Worm (Caenorhabditis elegans) whole organism, L2 larva: Measurements from ENCODE around the gene T26A5.6.
A peak's percentile ranks its signal among the peaks of the same experiment; 100 is the strongest.

ENCODE experiments used
- C34F6.9 ChIP-seq: fragments of 150-350 bp; optimal IDR thresholded peaks from 2 replicates; lab custom pipeline; 2014; ENCODE audit warnings: missing biosample characterization, missing genetic modification characterization
- R02D3.7 ChIP-seq: fragments of 150-350 bp; optimal IDR thresholded peaks from 2 replicates; lab custom pipeline; 2014; ENCODE audit warnings: missing biosample characterization, missing genetic modification characterization
- Y55F3AM.14 ChIP-seq: fragments of 200-800 bp; sonication (Bioruptor generic); optimal IDR thresholded peaks from 2 replicates; lab custom pipeline; 2018; ENCODE audit warnings: mild to moderate bottlenecking, missing genetic modification characterization, missing compliant biosample characterization
- aly-2 ChIP-seq: fragments of 150-350 bp; optimal IDR thresholded peaks from 2 replicates; lab custom pipeline; 2014; ENCODE audit warnings: missing biosample characterization, missing genetic modification characterization
- ama-1 ChIP-seq: fragments of 150-350 bp; optimal IDR thresholded peaks from 2 replicates; lab custom pipeline; 2018; ENCODE audit warnings: inconsistent platforms
- blmp-1 ChIP-seq: sonication (generic microtip); optimal IDR thresholded peaks from 2 replicates; lab custom pipeline; 2017; ENCODE audit warnings: missing genetic modification characterization, mild to moderate bottlenecking, missing compliant biosample characterization, antibody characterized with exemption, moderate library complexity; ENCODE audit not compliant: insufficient read depth
- ceh-16 ChIP-seq: fragments of 150-350 bp; optimal IDR thresholded peaks from 2 replicates; lab custom pipeline; 2014; ENCODE audit warnings: missing biosample characterization, missing genetic modification characterization
- ceh-82 ChIP-seq: fragments of 150-350 bp; optimal IDR thresholded peaks from 2 replicates; lab custom pipeline; 2014; ENCODE audit warnings: missing biosample characterization, missing genetic modification characterization
- crh-2 ChIP-seq: sonication (generic microtip); optimal IDR thresholded peaks from 2 replicates; lab custom pipeline; 2017; ENCODE audit warnings: missing biosample characterization, missing genetic modification characterization
- dmd-4 ChIP-seq: sonication (generic microtip); optimal IDR thresholded peaks from 2 replicates; lab custom pipeline; 2017; ENCODE audit warnings: missing biosample characterization, missing genetic modification characterization
- egl-27 ChIP-seq: sonication (generic microtip); optimal IDR thresholded peaks from 3 replicates; lab custom pipeline; 2017; ENCODE audit warnings: missing biosample characterization, missing genetic modification reagents, missing genetic modification characterization
- elt-1 ChIP-seq: fragments of 150-350 bp; optimal IDR thresholded peaks from 2 replicates; lab custom pipeline; 2014; ENCODE audit warnings: missing biosample characterization, missing genetic modification characterization
- elt-3 ChIP-seq: sonication (generic microtip); optimal IDR thresholded peaks from 2 replicates; lab custom pipeline; 2017; ENCODE audit warnings: missing biosample characterization, missing genetic modification characterization
- gmeb-1 ChIP-seq: fragments of 150-350 bp; optimal IDR thresholded peaks from 2 replicates; lab custom pipeline; 2014; ENCODE audit warnings: missing biosample characterization, missing genetic modification characterization
- lin-13 ChIP-seq: fragments of 150-350 bp; optimal IDR thresholded peaks from 2 replicates; lab custom pipeline; 2014; ENCODE audit warnings: missing biosample characterization, missing genetic modification reagents, missing genetic modification characterization
- lin-39 ChIP-seq: fragments of 150-350 bp; optimal IDR thresholded peaks from 2 replicates; lab custom pipeline; 2014; ENCODE audit warnings: missing biosample characterization, missing genetic modification reagents, missing genetic modification characterization
- lsy-2 ChIP-seq, 2 experiments: fragments of 150-350 bp in 1 of 2; sonication (generic microtip) in 1 of 2; optimal IDR thresholded peaks; 2 replicates each; lab custom pipeline; 2014 to 2017; ENCODE audit warnings: missing biosample characterization in 2 of 2, missing genetic modification characterization in 2 of 2
- mbf-1 ChIP-seq: sonication (generic microtip); optimal IDR thresholded peaks from 2 replicates; lab custom pipeline; 2017; ENCODE audit warnings: missing biosample characterization, missing genetic modification characterization
- nhr-10 ChIP-seq: sonication (generic microtip); optimal IDR thresholded peaks from 2 replicates; lab custom pipeline; 2017; ENCODE audit warnings: missing biosample characterization, missing genetic modification characterization
- nhr-129 ChIP-seq: fragments of 150-350 bp; optimal IDR thresholded peaks from 2 replicates; lab custom pipeline; 2014; ENCODE audit warnings: missing biosample characterization, missing genetic modification characterization
- nhr-21 ChIP-seq: fragments of 150-350 bp; optimal IDR thresholded peaks from 2 replicates; lab custom pipeline; 2014; ENCODE audit warnings: missing biosample characterization, missing genetic modification characterization
- nhr-23 ChIP-seq: fragments of 150-350 bp; optimal IDR thresholded peaks from 2 replicates; lab custom pipeline; 2014; ENCODE audit warnings: missing biosample characterization, missing genetic modification reagents, missing genetic modification characterization
- nhr-237 ChIP-seq: fragments of 150-350 bp; optimal IDR thresholded peaks from 2 replicates; lab custom pipeline; 2014; ENCODE audit warnings: missing biosample characterization, missing genetic modification characterization
- nhr-25 ChIP-seq: fragments of 150-350 bp; sonication (generic microtip); optimal IDR thresholded peaks from 3 replicates; lab custom pipeline; 2014; ENCODE audit warnings: missing biosample characterization, missing genetic modification characterization
- peb-1 ChIP-seq: fragments of 150-350 bp; optimal IDR thresholded peaks from 2 replicates; lab custom pipeline; 2014; ENCODE audit warnings: missing biosample characterization, missing genetic modification characterization
- skn-1 ChIP-seq: sonication (generic microtip); optimal IDR thresholded peaks from 2 replicates; lab custom pipeline; 2017; ENCODE audit warnings: missing biosample characterization, missing genetic modification characterization
- sma-9 ChIP-seq, 2 experiments: fragments of 150-350 bp in 1 of 2; sonication (generic microtip) in 1 of 2; optimal IDR thresholded peaks; 2 replicates each; lab custom pipeline; 2014 to 2016; ENCODE audit warnings: missing genetic modification characterization in 2 of 2, mild to moderate bottlenecking in 1 of 2, missing biosample characterization in 1 of 2, missing compliant biosample characterization in 1 of 2, missing genetic modification reagents in 1 of 2, moderate library complexity in 1 of 2
- snpc-4 ChIP-seq: fragments of 150-350 bp; optimal IDR thresholded peaks from 2 replicates; lab custom pipeline; 2014; ENCODE audit warnings: missing biosample characterization, missing genetic modification characterization
- unc-55 ChIP-seq: fragments of 150-350 bp; sonication (generic microtip); optimal IDR thresholded peaks from 3 replicates; lab custom pipeline; 2014; ENCODE audit warnings: missing biosample characterization, missing genetic modification reagents, missing genetic modification characterization
- zag-1 ChIP-seq: fragments of 150-350 bp; optimal IDR thresholded peaks from 2 replicates; lab custom pipeline; 2014; ENCODE audit warnings: missing biosample characterization, missing genetic modification characterization
- ztf-1 ChIP-seq: fragments of 200-800 bp; sonication (Bioruptor generic); conservative IDR thresholded peaks from 2 replicates; pipeline ENCODE4 v1.3.6; 2022; ENCODE audit warnings: missing genetic modification characterization, missing compliant biosample characterization
- ztf-4 ChIP-seq: fragments of 150-350 bp; optimal IDR thresholded peaks from 2 replicates; lab custom pipeline; 2014; ENCODE audit warnings: missing biosample characterization, missing genetic modification characterization

T26A5.6 gene

DNA sequence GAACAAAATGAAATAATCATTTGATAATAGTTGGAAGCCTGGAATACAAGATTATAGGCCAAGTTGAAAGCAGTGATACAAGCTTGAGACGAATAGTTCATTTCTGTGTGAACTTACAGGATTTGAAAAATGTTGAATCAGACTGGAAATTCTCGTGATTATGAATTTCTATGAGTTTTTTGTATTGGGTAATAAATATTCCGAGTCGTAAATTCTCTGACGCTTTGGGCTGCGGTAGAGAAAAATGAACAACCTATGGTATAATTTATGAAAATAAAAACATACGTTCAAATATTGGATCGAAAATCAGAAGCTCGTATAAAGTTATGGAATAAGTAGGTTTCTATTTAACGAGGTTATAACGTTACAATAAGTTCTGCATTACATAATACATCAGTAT lies 42.3 kb upstream of the T26A5.6 start, which contains the start of gene srb-11:
srb-11 (minus strand) TSS at position 101 of the 400 bp plus-strand sequence.
- TF ChIP-seq zag-1 (tag; lab: Kevin White, UChicago) (no peak), ztf-1 (GFP tag; lab: Robert Waterston, UW) (no peak), ceh-82 (tag; lab: Kevin White, UChicago) (no peak)

DNA sequence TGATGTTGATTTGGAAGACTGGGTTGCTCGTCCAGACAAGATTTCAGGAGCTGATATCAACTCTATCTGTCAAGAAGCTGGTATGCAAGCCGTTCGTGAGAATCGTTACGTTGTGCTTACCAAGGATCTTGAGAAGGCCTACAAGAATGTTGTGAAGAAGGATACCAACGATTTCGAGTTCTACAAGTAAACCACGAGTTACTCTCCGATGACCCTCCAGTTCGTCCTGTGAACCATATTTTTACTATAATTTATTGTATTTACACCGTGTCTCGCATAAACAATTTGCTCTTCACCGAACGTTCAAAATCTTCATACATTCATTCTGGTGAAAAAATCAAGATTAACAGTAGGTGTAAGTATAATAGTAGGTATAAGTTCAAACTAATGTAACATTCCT lies 40.5 kb upstream of the T26A5.6 start:
- TF ChIP-seq mbf-1 = no peak
- no peak for TF ChIP-seq skn-1 (tag; lab: Kevin White, UChicago)
- no peak for TF ChIP-seq blmp-1 (tag; lab: Kevin White, UChicago)
- no peak for TF ChIP-seq nhr-237 (tag; lab: Kevin White, UChicago)
- no peak for TF ChIP-seq ceh-82 (tag; lab: Kevin White, UChicago)
- TF ChIP-seq C34F6.9 (tag; lab: Kevin White, UChicago) = no peak
- TF ChIP-seq nhr-25 (tag; lab: Kevin White, UChicago) = no peak
- no peak for TF ChIP-seq R02D3.7
- no peak for TF ChIP-seq nhr-10 (tag; lab: Kevin White, UChicago)
- TF ChIP-seq dmd-4 (tag; lab: Kevin White, UChicago) = no peak
- TF ChIP-seq zag-1 (tag; lab: Kevin White, UChicago) = no peak
- TF ChIP-seq lin-13 = no peak

DNA sequence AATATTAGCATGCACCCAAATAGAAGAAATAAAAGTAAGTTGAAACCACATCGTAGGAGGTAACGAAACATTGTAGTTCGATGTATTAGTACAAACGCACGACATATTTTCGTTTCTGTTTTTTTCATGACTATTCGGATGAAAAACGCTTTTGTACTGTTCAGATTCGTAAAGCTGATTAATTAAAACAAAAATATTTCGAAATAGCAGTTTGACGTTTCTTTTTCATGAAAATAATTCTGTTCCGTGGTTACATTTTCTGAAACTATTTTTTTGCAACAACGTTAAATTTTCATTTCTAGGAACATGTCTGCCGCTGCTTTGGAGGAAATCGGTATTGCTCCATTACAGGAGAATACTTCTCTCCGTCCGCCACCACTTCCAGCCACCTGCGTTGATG lies 39.0 kb upstream of the T26A5.6 start, which contains the start of gene rpt-3:
rpt-3 (plus strand) TSS at position 301 of the 400 bp plus-strand sequence.
- no peak for TF ChIP-seq ama-1
- no peak for TF ChIP-seq ztf-4
- no peak for TF ChIP-seq gmeb-1 (tag; lab: Kevin White, UChicago)
- no peak for TF ChIP-seq sma-9 (GFP tag; optimal IDR thresholded peaks at IDR 0.05; lab: Kevin White, UChicago)
- no peak for TF ChIP-seq sma-9 (tag; optimal IDR thresholded peaks at IDR 0.05; lab: Kevin White, UChicago)
- TF ChIP-seq peb-1 (tag; lab: Kevin White, UChicago) = no peak

DNA sequence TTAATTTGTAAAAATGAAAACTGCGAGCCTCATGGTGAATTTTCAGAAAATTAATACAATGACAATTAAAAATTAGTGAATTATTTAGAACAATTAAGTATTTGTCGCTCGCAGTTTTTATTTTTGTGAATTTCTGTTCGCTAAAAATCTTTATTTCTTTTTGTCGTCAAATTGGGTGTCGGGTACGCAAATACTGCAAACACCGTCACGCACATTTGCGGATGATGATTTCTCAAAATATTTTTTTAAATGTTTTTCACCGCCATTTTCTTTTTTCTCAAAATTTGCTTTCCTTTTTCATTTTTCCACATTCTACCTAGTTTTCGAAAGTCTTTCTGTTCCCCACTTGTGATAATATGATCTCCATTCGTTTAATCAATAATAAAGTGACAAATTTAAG lies 38.4 kb upstream of the T26A5.6 start:
- TF ChIP-seq C34F6.9 (tag; lab: Kevin White, UChicago) (peak; percentile 71), sma-9 (GFP tag; optimal IDR thresholded peaks at IDR 0.05; lab: Kevin White, UChicago) (peak; percentile 44), sma-9 (tag; optimal IDR thresholded peaks at IDR 0.05; lab: Kevin White, UChicago) (no peak), unc-55 (peak; percentile 78), crh-2 (tag; lab: Kevin White, UChicago) (peak; percentile 25), Y55F3AM.14 (GFP tag; lab: Kevin White, UChicago) (no peak), ceh-16 (no peak), snpc-4 (peak; percentile 11), skn-1 (tag; lab: Kevin White, UChicago) (peak; percentile 98), lsy-2 (tag; optimal IDR thresholded peaks at IDR 0.05; lab: Kevin White, UChicago) (peak; percentile 71 to 75), nhr-23 (tag; lab: Kevin White, UChicago) (no peak)

DNA sequence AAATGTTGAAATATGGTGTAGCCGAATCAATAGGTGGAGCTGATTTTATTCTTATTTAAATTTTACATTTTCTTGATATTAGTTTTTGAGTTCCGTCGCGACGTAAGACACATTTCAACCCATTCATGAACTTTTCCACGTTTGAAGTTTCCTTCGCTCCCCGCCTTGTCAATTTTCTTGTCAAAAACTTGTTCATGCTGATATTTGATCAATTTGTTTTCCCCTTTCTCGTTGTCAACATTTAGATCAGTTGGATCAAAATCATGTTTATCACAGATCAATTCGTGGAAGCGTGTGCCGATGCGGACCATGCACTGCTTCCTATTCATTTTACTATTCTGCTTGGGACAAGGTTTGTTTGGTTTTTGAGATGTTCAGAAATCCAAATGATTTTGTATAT lies 32.4 kb upstream of the T26A5.6 start, which contains the start of gene chtb-2:
chtb-2 (plus strand) TSS at position 301 of the 400 bp plus-strand sequence.
- TF ChIP-seq nhr-21 (tag; lab: Kevin White, UChicago) (no peak), unc-55 (no peak), elt-1 (no peak), nhr-10 (tag; lab: Kevin White, UChicago) (no peak), lsy-2 (tag; optimal IDR thresholded peaks at IDR 0.05; lab: Kevin White, UChicago) (no peak), snpc-4 (no peak), nhr-237 (tag; lab: Kevin White, UChicago) (no peak)

DNA sequence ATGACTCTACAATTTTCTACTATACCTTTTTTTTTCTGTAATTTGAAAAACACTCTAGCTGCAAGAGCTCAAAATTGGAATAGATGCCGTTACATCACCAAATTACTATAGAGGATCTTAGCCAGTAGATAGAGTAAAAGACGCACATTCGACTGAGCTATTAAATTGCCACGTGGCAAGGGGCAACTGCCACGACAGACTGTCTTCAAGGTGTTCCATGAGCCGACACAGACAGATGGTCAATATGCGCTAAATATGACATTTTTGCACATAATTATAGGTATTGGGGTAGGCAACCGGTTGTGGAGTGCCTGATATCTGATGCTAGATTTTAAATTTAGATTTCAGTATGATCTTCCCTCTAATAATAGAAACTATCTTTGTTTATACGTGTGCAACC lies 28.9 kb upstream of the T26A5.6 start:
- TF ChIP-seq nhr-129 (no peak), elt-3 (tag; lab: Kevin White, UChicago) (no peak), aly-2 (no peak), lin-13 (no peak), unc-55 (no peak), peb-1 (tag; lab: Kevin White, UChicago) (no peak), nhr-21 (tag; lab: Kevin White, UChicago) (no peak), ceh-82 (tag; lab: Kevin White, UChicago) (no peak), egl-27 (tag; lab: Kevin White, UChicago) (no peak), lin-39 (no peak)
- TF ChIP-seq, all 48 proteins: peak for 0
